Worm (Caenorhabditis elegans) whole organism, late embryonic: ENCODE measurements around the gene W06A11.1.

Experiments used
- C08G9.2 ChIP-seq: sonication (generic microtip); optimal IDR thresholded peaks from 2 replicates; lab custom pipeline; 2016; ENCODE audit warnings: mild to moderate bottlenecking, missing genetic modification characterization, moderate library complexity, missing compliant biosample characterization
- ama-1 ChIP-seq: fragments of 150-350 bp; optimal IDR thresholded peaks from 2 replicates; lab custom pipeline; 2014
- ceh-19 ChIP-seq: fragments of 200-800 bp; sonication (Bioruptor generic); optimal IDR thresholded peaks from 2 replicates; lab custom pipeline; 2018; ENCODE audit warnings: mild to moderate bottlenecking, missing genetic modification characterization, missing compliant biosample characterization
- ceh-6 ChIP-seq: fragments of 200-800 bp; sonication (Bioruptor generic); optimal IDR thresholded peaks from 2 replicates; lab custom pipeline; 2018; ENCODE audit warnings: mild to moderate bottlenecking, missing genetic modification characterization, missing compliant biosample characterization
- ceh-9 ChIP-seq: sonication (generic microtip); optimal IDR thresholded peaks from 2 replicates; lab custom pipeline; 2016; ENCODE audit warnings: mild to moderate bottlenecking, missing genetic modification characterization, inconsistent platforms, missing compliant biosample characterization
- dve-1 ChIP-seq: sonication (generic microtip); optimal IDR thresholded peaks from 2 replicates; lab custom pipeline; 2017; ENCODE audit warnings: antibody characterized with exemption, mild to moderate bottlenecking, missing genetic modification characterization, missing compliant biosample characterization
- fkh-10 ChIP-seq: fragments of 150-350 bp; optimal IDR thresholded peaks from 2 replicates; lab custom pipeline; 2014; ENCODE audit warnings: missing biosample characterization, missing genetic modification reagents, missing genetic modification characterization
- gmeb-2 ChIP-seq: sonication (generic microtip); optimal IDR thresholded peaks from 2 replicates; lab custom pipeline; 2016; ENCODE audit warnings: missing genetic modification characterization, inconsistent platforms, missing compliant biosample characterization
- hlh-15 ChIP-seq: sonication (generic microtip); optimal IDR thresholded peaks from 2 replicates; lab custom pipeline; 2016; ENCODE audit warnings: missing genetic modification characterization, missing compliant biosample characterization
- nhr-11 ChIP-seq: fragments of 150-350 bp; optimal IDR thresholded peaks from 2 replicates; lab custom pipeline; 2014; ENCODE audit warnings: missing biosample characterization, missing genetic modification characterization
- pat-9 ChIP-seq: fragments of 200-800 bp; sonication (Bioruptor generic); optimal IDR thresholded peaks from 2 replicates; lab custom pipeline; 2018; ENCODE audit warnings: mild to moderate bottlenecking, missing genetic modification characterization, moderate library complexity, missing compliant biosample characterization
- pha-4 ChIP-seq: fragments of 150-350 bp; optimal IDR thresholded peaks from 2 replicates; lab custom pipeline; 2018; ENCODE audit warnings: missing biosample characterization, missing genetic modification reagents, missing genetic modification characterization
- sdc-2 ChIP-seq: sonication (generic microtip); optimal IDR thresholded peaks from 2 replicates; lab custom pipeline; 2016; ENCODE audit warnings: missing genotype, missing genetic modification characterization, missing compliant biosample characterization
- tbx-2 ChIP-seq: sonication (generic microtip); optimal IDR thresholded peaks from 2 replicates; lab custom pipeline; 2016; ENCODE audit warnings: missing genetic modification characterization, missing compliant biosample characterization

DNA sequence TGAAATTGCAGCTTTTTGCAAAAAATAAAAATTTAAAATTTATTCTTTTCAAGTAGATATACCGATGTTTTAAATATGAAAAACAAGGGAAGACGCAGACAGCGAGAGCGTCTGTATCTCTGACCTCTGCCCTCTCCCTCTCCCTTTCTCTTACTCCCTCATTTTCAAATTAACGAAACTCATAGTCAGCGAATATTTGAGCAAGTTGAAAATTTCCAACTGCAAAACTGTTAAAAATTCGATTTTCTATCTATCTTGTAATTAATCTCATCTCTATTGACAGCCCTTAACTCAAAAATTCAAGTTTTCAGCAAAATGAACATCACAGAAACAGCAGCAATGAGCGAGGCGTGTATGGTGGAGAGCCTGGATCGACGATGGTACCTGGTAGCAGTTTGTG is 15.4 kb downstream of the W06A11.1 start, which contains the start of gene R11F4.2:
- no peak for TF ChIP-seq hlh-15 (tag; lab: Kevin White, UChicago)
- no peak for TF ChIP-seq tbx-2 (tag; lab: Kevin White, UChicago)
- TF ChIP-seq nhr-11 (tag; lab: Kevin White, UChicago) = no peak
- no peak for TF ChIP-seq ceh-19 (GFP tag; lab: Kevin White, UChicago)
- TF ChIP-seq pha-4 (tag; lab: Kevin White, UChicago) = no peak
- TF ChIP-seq pat-9 (tag; lab: Kevin White, UChicago) = no peak
- TF ChIP-seq ama-1 (lab: Kevin White, UChicago) = no peak
- no peak for TF ChIP-seq C08G9.2 (tag; lab: Kevin White, UChicago)
- no peak for TF ChIP-seq fkh-10 (GFP tag; lab: Kevin White, UChicago)
- no peak for TF ChIP-seq gmeb-2 (tag; lab: Kevin White, UChicago)
- no peak for TF ChIP-seq ceh-9
- TF ChIP-seq dve-1 (tag; lab: Kevin White, UChicago) = no peak
- TF ChIP-seq ceh-6 (GFP tag; lab: Kevin White, UChicago) = no peak
- no peak for TF ChIP-seq sdc-2 (tag; lab: Kevin White, UChicago)
